In the genomic region with DNA sequence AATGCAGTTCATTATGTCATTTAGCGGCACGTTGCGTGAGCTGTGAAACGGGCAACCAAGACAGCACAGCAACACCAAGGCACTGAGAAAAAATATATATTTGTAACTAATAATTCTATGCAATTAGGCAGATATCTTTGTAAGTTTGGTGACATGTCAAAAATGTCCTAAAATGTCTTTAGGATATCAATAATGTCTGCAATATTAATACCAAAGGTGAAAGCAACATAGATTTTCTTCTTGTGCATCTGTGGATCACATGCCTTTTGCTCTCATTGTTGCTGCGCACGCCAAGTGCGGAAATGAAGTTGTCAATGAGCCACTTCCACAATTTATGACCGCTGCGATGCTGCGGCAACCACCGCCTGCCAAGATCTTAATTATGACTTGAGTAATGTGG, we compare ENCODE assay signal across 2 fruit fly cellular contexts.
TF ChIP-seq lines count a peak whose summit lies in the region.

No protein-coding gene starts in this region.

TF ChIP-seq in whole organism, embryonic, 481 proteins besides CTCF, POLR2A, EP300 and RAD21 (continued from another document):
- TF ChIP-seq tna (GFP tag; IDR thresholded peaks at IDR 0.05; lab: Robert Waterston, UW; ENCODE audit: partially characterized antibody): no peak
- peak in 1 of 2 experiments; percentile 22 for TF ChIP-seq bsh (GFP tag; optimal IDR thresholded peaks at IDR 0.05; lab: Kevin White, UChicago)
- no peak for TF ChIP-seq crp (GFP tag; optimal IDR thresholded peaks at IDR 0.05; lab: Kevin White, UChicago)
TF ChIP-seq in whole organism, embryonic: peak in this region for 6.

TF ChIP-seq in whole organism, prepupa, 60 proteins besides CTCF, POLR2A, EP300 and RAD21 (continued from another document):
- peak; percentile 69 for TF ChIP-seq CG6276 (GFP tag; optimal IDR thresholded peaks at IDR 0.05; lab: Kevin White, UChicago)
- TF ChIP-seq Sox102F (GFP tag; optimal IDR thresholded peaks at IDR 0.05; lab: Kevin White, UChicago): peak; percentile 62
- peak; percentile 76 for TF ChIP-seq topi (GFP tag; optimal IDR thresholded peaks at IDR 0.05; lab: Kevin White, UChicago)
- peak; percentile 83 for TF ChIP-seq CG10631 (GFP tag; optimal IDR thresholded peaks at IDR 0.05; lab: Kevin White, UChicago)
- peak; percentile 68 for TF ChIP-seq Smox (GFP tag; optimal IDR thresholded peaks at IDR 0.05; lab: Kevin White, UChicago)
- peak; percentile 70 for TF ChIP-seq CG7368 (GFP tag; optimal IDR thresholded peaks at IDR 0.05; lab: Kevin White, UChicago)
- peak; percentile 3 for TF ChIP-seq Eip93F (GFP tag; optimal IDR thresholded peaks at IDR 0.05; lab: Kevin White, UChicago)
- TF ChIP-seq CG31627 (GFP tag; optimal IDR thresholded peaks at IDR 0.05; lab: Kevin White, UChicago): peak; percentile 59
- no peak for TF ChIP-seq fkh (GFP tag; optimal IDR thresholded peaks at IDR 0.05; lab: Kevin White, UChicago)
- peak; percentile 73 for TF ChIP-seq cyc (GFP tag; optimal IDR thresholded peaks at IDR 0.05; lab: Kevin White, UChicago)
- TF ChIP-seq CG10669 (GFP tag; optimal IDR thresholded peaks at IDR 0.05; lab: Kevin White, UChicago): peak; percentile 85
- TF ChIP-seq Gug (GFP tag; IDR thresholded peaks at IDR 0.05; lab: Robert Waterston, UW): peak; percentile 60
- no peak for TF ChIP-seq Hr38 (GFP tag; optimal IDR thresholded peaks at IDR 0.05; lab: Kevin White, UChicago)
- TF ChIP-seq achi (GFP tag; optimal IDR thresholded peaks at IDR 0.05; lab: Kevin White, UChicago): peak; percentile 81
- TF ChIP-seq Hr39 (GFP tag; optimal IDR thresholded peaks at IDR 0.05; lab: Kevin White, UChicago): peak; percentile 65
- peak; percentile 77 for TF ChIP-seq svp (GFP tag; lab: Kevin White, UChicago)
- TF ChIP-seq dac (GFP tag; optimal IDR thresholded peaks at IDR 0.05; lab: Kevin White, UChicago): peak; percentile 48
- TF ChIP-seq Sox15 (GFP tag; optimal IDR thresholded peaks at IDR 0.05; lab: Kevin White, UChicago): peak; percentile 62
- TF ChIP-seq Sox14 (GFP tag; optimal IDR thresholded peaks at IDR 0.05; lab: Kevin White, UChicago): peak; percentile 76
- peak; percentile 64 for TF ChIP-seq lz (GFP tag; optimal IDR thresholded peaks at IDR 0.05; lab: Kevin White, UChicago)
- peak; percentile 84 for TF ChIP-seq spab (GFP tag; optimal IDR thresholded peaks at IDR 0.05; lab: Kevin White, UChicago)
- TF ChIP-seq CG3032 (tag; optimal IDR thresholded peaks at IDR 0.05; lab: Kevin White, UChicago): peak; percentile 80
- TF ChIP-seq Ets21C (GFP tag; optimal IDR thresholded peaks at IDR 0.05; lab: Kevin White, UChicago): peak; percentile 25
- peak; percentile 75 for TF ChIP-seq Lpt (GFP tag; optimal IDR thresholded peaks at IDR 0.05; lab: Kevin White, UChicago)
- peak; percentile 77 for TF ChIP-seq CG32006 (GFP tag; optimal IDR thresholded peaks at IDR 0.05; lab: Kevin White, UChicago)
- TF ChIP-seq CG4318 (GFP tag; optimal IDR thresholded peaks at IDR 0.05; lab: Kevin White, UChicago): peak; percentile 66
- TF ChIP-seq fd85E (GFP tag; optimal IDR thresholded peaks at IDR 0.05; lab: Kevin White, UChicago): no peak
- TF ChIP-seq CG9139 (GFP tag; optimal IDR thresholded peaks at IDR 0.05; lab: Kevin White, UChicago): peak; percentile 53
- TF ChIP-seq CG34406 (GFP tag; optimal IDR thresholded peaks at IDR 0.05; lab: Kevin White, UChicago): peak; percentile 63
- peak; percentile 79 for TF ChIP-seq eg (GFP tag; IDR thresholded peaks at IDR 0.05; lab: Robert Waterston, UW)
- peak; percentile 88 for TF ChIP-seq CG6163 (GFP tag; IDR thresholded peaks at IDR 0.05; lab: Robert Waterston, UW)
- TF ChIP-seq Eip75B (GFP tag; optimal IDR thresholded peaks at IDR 0.05; lab: Kevin White, UChicago): peak; percentile 85
- peak; percentile 52 to 78 for TF ChIP-seq salr (GFP tag; optimal IDR thresholded peaks at IDR 0.05; lab: Kevin White, UChicago)
- TF ChIP-seq CG11902 (GFP tag; optimal IDR thresholded peaks at IDR 0.05; lab: Kevin White, UChicago): peak; percentile 65
- TF ChIP-seq esn (GFP tag; optimal IDR thresholded peaks at IDR 0.05; lab: Kevin White, UChicago): peak; percentile 73
- peak; percentile 76 for TF ChIP-seq CG8632 (GFP tag; optimal IDR thresholded peaks at IDR 0.05; lab: Kevin White, UChicago)
- TF ChIP-seq Blimp-1 (GFP tag; optimal IDR thresholded peaks at IDR 0.05; lab: Kevin White, UChicago): peak; percentile 23
- peak; percentile 79 for TF ChIP-seq CG15336 (GFP tag; IDR thresholded peaks at IDR 0.05; lab: Robert Waterston, UW)
TF ChIP-seq in whole organism, prepupa: peak in this region for 57.
